In genomic region chrII:10302141-10302574, ce11 we compare ENCODE assay signal across 7 worm cellular contexts.
TF ChIP-seq lines count a peak whose summit lies in the region.
"Not testable (repeated sequence)": the region's sequence is repeated elsewhere in the genome, so short reads cannot be mapped to it uniquely, and the experiment has no call there.

No protein-coding gene starts in this region.

TF ChIP-seq in whole organism, L1 larva, 84 proteins besides CTCF, POLR2A, EP300 and RAD21:
- not testable (repeated sequence) for TF ChIP-seq efl-1 (optimal IDR thresholded peaks at IDR 0.05; lab: Kevin White, UChicago)
- TF ChIP-seq efl-1 (GFP tag; optimal IDR thresholded peaks at IDR 0.05 in 1 of 2; lab: Kevin White, UChicago): peak in 1 of 2 experiments; percentile 8
- peak; percentile 1 for TF ChIP-seq nhr-85 (tag; lab: Kevin White, UChicago)

TF ChIP-seq in whole organism, L3 larva, 47 proteins besides CTCF, POLR2A, EP300 and RAD21:
- peak; percentile 31 for TF ChIP-seq tbx-2 (tag; optimal IDR thresholded peaks at IDR 0.05; lab: Kevin White, UChicago)
- TF ChIP-seq nhr-43 (tag; optimal IDR thresholded peaks at IDR 0.05; lab: Kevin White, UChicago; ENCODE audit: poor library complexity, severe bottlenecking): peak; percentile 64

TF ChIP-seq in whole organism, L4 larva, 104 proteins besides CTCF, POLR2A, EP300 and RAD21 (continues in another document):
- TF ChIP-seq Y105C5A.15 (GFP tag; IDR thresholded peaks at IDR 0.05; lab: Robert Waterston, UW): 0 out of 2 replicates have a peak, but pooled peaks have one; percentile 2
- 0 out of 2 replicates have a peak, but pooled peaks have one; percentile 49 for TF ChIP-seq lim-7 (GFP tag; IDR thresholded peaks at IDR 0.05; lab: Robert Waterston, UW)
- TF ChIP-seq spr-1 (tag; optimal IDR thresholded peaks at IDR 0.05; lab: Kevin White, UChicago): peak; percentile 48
- TF ChIP-seq rbr-2 (tag; optimal IDR thresholded peaks at IDR 0.05; lab: Kevin White, UChicago): peak; percentile 37
- peak; percentile 30 for TF ChIP-seq dmd-6 (GFP tag; IDR thresholded peaks at IDR 0.05; lab: Robert Waterston, UW)
- TF ChIP-seq egl-43 (GFP tag; IDR thresholded peaks at IDR 0.05; lab: Robert Waterston, UW): peak; percentile 78
- TF ChIP-seq aha-1 (tag; lab: Kevin White, UChicago): peak; percentile 92
- TF ChIP-seq lin-38 (GFP tag; IDR thresholded peaks at IDR 0.05; lab: Robert Waterston, UW): peak; percentile 74
- TF ChIP-seq madf-5 (GFP tag; IDR thresholded peaks at IDR 0.05; lab: Robert Waterston, UW): 0 out of 4 replicates have a peak, but pooled peaks of 1 of the 2 experiments have one; percentile 17
- TF ChIP-seq F26F4.8 (GFP tag; conservative IDR thresholded peaks at IDR 0.05; lab: Robert Waterston, UW): peak; percentile 67; the same call in 1 of the 2 replicates
- TF ChIP-seq vab-7 (GFP tag; IDR thresholded peaks at IDR 0.05; lab: Robert Waterston, UW): peak; percentile 21; the same call in 1 of the 2 replicates
- peak; percentile 58; the same call in 1 of the 2 replicates for TF ChIP-seq set-16 (GFP tag; IDR thresholded peaks at IDR 0.05; lab: Robert Waterston, UW)
- peak; percentile 26 for TF ChIP-seq nhr-102 (tag; optimal IDR thresholded peaks at IDR 0.05; lab: Kevin White, UChicago)
- peak; percentile 17 for TF ChIP-seq mes-2 (tag; optimal IDR thresholded peaks at IDR 0.05; lab: Kevin White, UChicago; ENCODE audit: poor library complexity, severe bottlenecking)

TF ChIP-seq in whole organism, early embryonic, 17 proteins besides CTCF, POLR2A, EP300 and RAD21:
- TF ChIP-seq tbx-11 (GFP tag; IDR thresholded peaks at IDR 0.05; lab: Robert Waterston, UW): 0 out of 2 replicates have a peak, but pooled peaks have one; percentile 37

TF ChIP-seq in whole organism, midembryonic, 9 proteins besides CTCF, POLR2A, EP300 and RAD21:
- TF ChIP-seq ztf-29 (GFP tag; IDR thresholded peaks at IDR 0.05; lab: Robert Waterston, UW): 0 out of 2 replicates have a peak, but pooled peaks have one; percentile 33
- peak; percentile 63; the same call in 1 of the 2 replicates for TF ChIP-seq ztf-23 (GFP tag; IDR thresholded peaks at IDR 0.05; lab: Robert Waterston, UW)
- 0 out of 2 replicates have a peak, but pooled peaks have one; percentile 35 for TF ChIP-seq tab-1 (GFP tag; IDR thresholded peaks at IDR 0.05; lab: Robert Waterston, UW)
- TF ChIP-seq klf-2 (GFP tag; conservative IDR thresholded peaks at IDR 0.05; lab: Robert Waterston, UW): 0 out of 2 replicates have a peak, but pooled peaks have one; percentile 65

TF ChIP-seq in whole organism, mixed stage, embryonic, 35 proteins besides CTCF, POLR2A, EP300 and RAD21:
- TF ChIP-seq sptf-1 (tag; optimal IDR thresholded peaks at IDR 0.05; lab: Kevin White, UChicago): peak; percentile 41

TF ChIP-seq in whole organism, young adult, 124 proteins besides CTCF, POLR2A, EP300 and RAD21:
- peak; percentile 34; the same call in 1 of the 2 replicates for TF ChIP-seq hmg-1.2 (GFP tag; IDR thresholded peaks at IDR 0.05; lab: Robert Waterston, UW)
- TF ChIP-seq lin-26 (GFP tag; IDR thresholded peaks at IDR 0.05; lab: Robert Waterston, UW): peak; percentile 73; the same call in 1 of the 2 replicates
- 0 out of 2 replicates have a peak, but pooled peaks have one; percentile 19 for TF ChIP-seq attf-3 (GFP tag; conservative IDR thresholded peaks at IDR 0.05; lab: Robert Waterston, UW)
- TF ChIP-seq egl-44 (GFP tag; IDR thresholded peaks at IDR 0.05; lab: Robert Waterston, UW): peak; percentile 26; the same call in 1 of the 2 replicates
- TF ChIP-seq ekl-4 (GFP tag; IDR thresholded peaks at IDR 0.05; lab: Robert Waterston, UW): 0 out of 2 replicates have a peak, but pooled peaks have one; percentile 16
- peak; percentile 33; the same call in 1 of the 2 replicates for TF ChIP-seq D2030.7 (GFP tag; IDR thresholded peaks at IDR 0.05; lab: Robert Waterston, UW)
- TF ChIP-seq egrh-3 (GFP tag; IDR thresholded peaks at IDR 0.05; lab: Robert Waterston, UW): peak; percentile 41
- TF ChIP-seq madf-6 (GFP tag; IDR thresholded peaks at IDR 0.05; lab: Robert Waterston, UW): peak; percentile 59
- 0 out of 2 replicates have a peak, but pooled peaks have one; percentile 61 for TF ChIP-seq cebp-2 (GFP tag; IDR thresholded peaks at IDR 0.05; lab: Robert Waterston, UW)
- TF ChIP-seq rpc-1 (optimal IDR thresholded peaks at IDR 0.05; lab: Kevin White, UChicago): peak; percentile 52
- TF ChIP-seq rpc-1 (tag; optimal IDR thresholded peaks at IDR 0.05; lab: Kevin White, UChicago): peak; percentile 72
- TF ChIP-seq ztf-18 (tag; optimal IDR thresholded peaks at IDR 0.05; lab: Kevin White, UChicago): peak; percentile 14
- TF ChIP-seq cebp-1 (GFP tag; IDR thresholded peaks at IDR 0.05; lab: Robert Waterston, UW): not testable (repeated sequence)
- peak; percentile 1 for TF ChIP-seq cebp-1 (tag; optimal IDR thresholded peaks at IDR 0.05; lab: Kevin White, UChicago)
- peak; percentile 26; the same call in 1 of the 2 replicates for TF ChIP-seq F33H1.4 (GFP tag; IDR thresholded peaks at IDR 0.05; lab: Robert Waterston, UW)
- peak; percentile 83 for TF ChIP-seq tbp1 (GFP tag; optimal IDR thresholded peaks at IDR 0.05; lab: Kevin White, UChicago)
- TF ChIP-seq B0261.1 (tag; optimal IDR thresholded peaks at IDR 0.05; lab: Kevin White, UChicago): peak; percentile 58
- TF ChIP-seq C17E4.6 (GFP tag; IDR thresholded peaks at IDR 0.05; lab: Robert Waterston, UW): 0 out of 2 replicates have a peak, but pooled peaks have one; percentile 5
- TF ChIP-seq pbrm-1 (GFP tag; IDR thresholded peaks at IDR 0.05; lab: Robert Waterston, UW): peak; percentile 34; the same call in 1 of the 2 replicates
- peak; percentile 13; the same call in 1 of the 2 replicates for TF ChIP-seq dox-1 (GFP tag; IDR thresholded peaks at IDR 0.05; lab: Robert Waterston, UW)
- peak; percentile 30 for TF ChIP-seq nhr-90 (tag; optimal IDR thresholded peaks at IDR 0.05; lab: Kevin White, UChicago)
- TF ChIP-seq ceh-91 (GFP tag; IDR thresholded peaks at IDR 0.05; lab: Robert Waterston, UW): 0 out of 2 replicates have a peak, but pooled peaks have one; percentile 31
